Worm (Caenorhabditis elegans): ENCODE measurements around the gene gmeb-3.

The gmeb-3 gene

DNA sequence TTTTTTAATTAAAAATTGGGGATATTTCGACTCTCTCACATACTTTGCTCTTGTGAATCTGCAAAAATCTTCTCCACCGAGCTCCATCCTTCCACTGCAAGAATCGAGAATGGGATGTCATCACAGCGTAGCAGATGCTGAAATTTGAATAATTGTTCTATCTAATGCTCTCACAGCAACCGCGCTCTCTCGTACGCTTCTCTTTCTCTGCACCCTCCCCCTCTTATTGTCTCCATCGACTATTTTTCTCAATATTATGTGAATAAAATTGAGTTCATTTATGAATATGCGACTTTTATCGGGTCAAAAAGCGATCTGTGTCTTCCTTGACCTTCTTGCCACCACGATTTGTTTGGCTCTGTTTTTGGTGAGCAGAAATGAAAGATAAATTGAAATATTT, 34.3 kb upstream of the gmeb-3 start, which contains the start of gene F34D10.3:
Gene F34D10.3, plus strand, starts transcription at position 249 of the 400 bp plus-strand sequence.
- TF ChIP-seq nhr-129 (tag; optimal IDR thresholded peaks at IDR 0.05) (peak; percentile 16), C34F6.9 (tag; optimal IDR thresholded peaks at IDR 0.05) (peak; percentile 30), alr-1 (tag; optimal IDR thresholded peaks at IDR 0.05) (no peak), ceh-82 (tag; optimal IDR thresholded peaks at IDR 0.05) (no peak), snpc-4 (tag; optimal IDR thresholded peaks at IDR 0.05) (no peak), lsy-2 (tag; optimal IDR thresholded peaks at IDR 0.05) (peak in 1 of 2 experiments; percentile 3), blmp-1 (tag; optimal IDR thresholded peaks at IDR 0.05; ENCODE audit: insufficient read depth) (no peak), unc-55 (GFP tag; optimal IDR thresholded peaks at IDR 0.05) (peak; percentile 53), gmeb-1 (tag; optimal IDR thresholded peaks at IDR 0.05) (no peak), ztf-4 (tag; optimal IDR thresholded peaks at IDR 0.05) (no peak), crh-2 (tag; optimal IDR thresholded peaks at IDR 0.05) (no peak)

DNA sequence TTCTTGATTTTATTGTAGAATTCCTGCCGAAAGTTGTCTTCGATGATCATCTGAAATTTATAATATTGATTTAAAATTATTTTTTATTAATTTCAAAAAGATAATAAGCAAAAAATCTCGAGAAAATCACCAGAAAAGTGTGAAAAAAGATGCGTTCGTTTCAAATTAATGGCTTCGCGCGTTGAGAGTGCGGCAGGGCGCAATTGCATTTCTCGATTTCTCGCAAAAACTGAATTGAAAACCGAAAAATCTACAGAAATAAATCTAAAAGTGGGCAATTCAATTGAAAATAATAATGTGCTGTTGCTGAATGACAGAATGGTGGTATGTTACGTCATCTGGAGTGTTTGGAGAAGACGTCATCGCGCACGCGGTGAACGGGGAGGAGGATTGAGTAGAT, 33.3 kb upstream of the gmeb-3 start, which contains the start of gene evl-18:
Gene evl-18, minus strand, starts transcription at position 50 of the 400 bp plus-strand sequence.
- TF ChIP-seq unc-39 (tag; optimal IDR thresholded peaks at IDR 0.05) (no peak), elt-1 (tag; optimal IDR thresholded peaks at IDR 0.05) (no peak), C34F6.9 (tag; optimal IDR thresholded peaks at IDR 0.05) (peak; percentile 49), mab-5 (tag; optimal IDR thresholded peaks at IDR 0.05) (no peak), ztf-1 (GFP tag; conservative IDR thresholded peaks at IDR 0.05) (no peak), lin-39 (tag; optimal IDR thresholded peaks at IDR 0.05) (no peak), nhr-129 (tag; optimal IDR thresholded peaks at IDR 0.05) (peak; percentile 9), blmp-1 (tag; optimal IDR thresholded peaks at IDR 0.05; ENCODE audit: insufficient read depth) (no peak), F13H6.1 (tag; optimal IDR thresholded peaks at IDR 0.05) (no peak), egl-27 (tag; optimal IDR thresholded peaks at IDR 0.05) (no peak), peb-1 (tag; optimal IDR thresholded peaks at IDR 0.05) (no peak), elt-3 (tag; optimal IDR thresholded peaks at IDR 0.05) (no peak), ztf-4 (tag; optimal IDR thresholded peaks at IDR 0.05) (no peak), crh-2 (tag; optimal IDR thresholded peaks at IDR 0.05) (no peak), mdl-1 (tag; optimal IDR thresholded peaks at IDR 0.05) (no peak), gmeb-1 (tag; optimal IDR thresholded peaks at IDR 0.05) (peak; percentile 38), lsy-2 (tag; optimal IDR thresholded peaks at IDR 0.05) (peak in 1 of 2 experiments; percentile 30), nhr-25 (tag; optimal IDR thresholded peaks at IDR 0.05) (no peak), unc-55 (GFP tag; optimal IDR thresholded peaks at IDR 0.05) (peak; percentile 43)

ce11 chrIII:3735509-3736255, 32.6 kb upstream of the gmeb-3 start:
- TF ChIP-seq ama-1 (optimal IDR thresholded peaks at IDR 0.05) (peak; percentile 80), nhr-6 (tag; optimal IDR thresholded peaks at IDR 0.05) (no peak), lin-11 (tag; optimal IDR thresholded peaks at IDR 0.05) (no peak), nhr-129 (tag; optimal IDR thresholded peaks at IDR 0.05) (peak; percentile 20), sma-9 (GFP tag; optimal IDR thresholded peaks at IDR 0.05) (no peak), sma-9 (tag; optimal IDR thresholded peaks at IDR 0.05) (no peak), C34F6.9 (tag; optimal IDR thresholded peaks at IDR 0.05) (peak; percentile 20), Y55F3AM.14 (GFP tag; optimal IDR thresholded peaks at IDR 0.05) (no peak), egl-27 (tag; optimal IDR thresholded peaks at IDR 0.05) (no peak), lsy-2 (tag; optimal IDR thresholded peaks at IDR 0.05) (peak in 1 of 2 experiments; percentile 21)

DNA sequence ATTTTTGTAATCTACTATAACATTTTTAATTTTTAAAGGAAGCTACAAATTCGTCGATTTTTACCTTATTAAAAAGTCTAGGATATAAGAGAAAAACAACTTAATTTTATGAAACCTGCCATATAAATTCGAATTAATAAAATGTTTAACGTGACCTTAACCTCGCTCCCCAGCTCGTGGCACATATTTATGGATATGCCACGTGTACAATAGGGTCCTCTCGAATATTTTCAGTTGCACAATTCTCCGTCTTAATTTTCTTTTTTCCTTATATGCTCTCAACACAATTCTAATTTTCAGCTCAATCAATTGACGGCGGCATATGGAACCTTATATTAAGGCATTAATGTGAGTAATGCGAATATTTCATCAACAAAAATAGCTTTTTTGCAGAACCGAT, 32.0 kb upstream of the gmeb-3 start, which contains the start of gene F34D10.4:
Gene F34D10.4, plus strand, starts transcription at position 301 of the 400 bp plus-strand sequence.
- TF ChIP-seq nhr-23 (tag; optimal IDR thresholded peaks at IDR 0.05) (no peak), mab-5 (tag; optimal IDR thresholded peaks at IDR 0.05) (no peak), ceh-16 (tag; optimal IDR thresholded peaks at IDR 0.05) (no peak), C34F6.9 (tag; optimal IDR thresholded peaks at IDR 0.05) (no peak), sma-3 (GFP tag; optimal IDR thresholded peaks at IDR 0.05) (no peak), nhr-129 (tag; optimal IDR thresholded peaks at IDR 0.05) (no peak), snpc-4 (tag; optimal IDR thresholded peaks at IDR 0.05) (no peak), lin-39 (tag; optimal IDR thresholded peaks at IDR 0.05) (no peak), fos-1 (tag; optimal IDR thresholded peaks at IDR 0.05) (no peak), unc-62 (GFP tag; optimal IDR thresholded peaks at IDR 0.05) (no peak), lin-13 (GFP tag; optimal IDR thresholded peaks at IDR 0.05) (no peak), gmeb-1 (tag; optimal IDR thresholded peaks at IDR 0.05) (no peak), Y55F3AM.14 (GFP tag; optimal IDR thresholded peaks at IDR 0.05) (no peak)

Measured in whole organism, L2 larva.